Fruit fly (Drosophila melanogaster): ENCODE results near the gene lsn.

Gene lsn

dm6 chr3R:21870158-21870971 is 5.4 kb downstream of the lsn start, which contains the start of gene CG31431 (continued):
- peak; percentile 97 for TF ChIP-seq gsb (GFP tag; IDR thresholded peaks at IDR 0.05)
- TF ChIP-seq Dll (GFP tag; IDR thresholded peaks at IDR 0.05; ENCODE audit: partially characterized antibody) = no peak
- TF ChIP-seq kay (GFP tag; optimal IDR thresholded peaks at IDR 0.05) = peak; percentile 95
- peak; percentile 88 for TF ChIP-seq Neu2 (GFP tag; optimal IDR thresholded peaks at IDR 0.05; ENCODE audit: borderline replicate concordance)
- peak; percentile 95 for TF ChIP-seq B-H1 (GFP tag; IDR thresholded peaks at IDR 0.05)
- peak; percentile 98 for TF ChIP-seq ranshi (GFP tag; IDR thresholded peaks at IDR 0.05)
- TF ChIP-seq D (optimal IDR thresholded peaks at IDR 0.05) = no peak
- TF ChIP-seq D (GFP tag; optimal IDR thresholded peaks at IDR 0.05) = peak; percentile 94
- TF ChIP-seq CTCF (GFP tag; optimal IDR thresholded peaks at IDR 0.05) = peak; percentile 58
- peak; percentile 83 for TF ChIP-seq ftz-f1 (GFP tag; optimal IDR thresholded peaks at IDR 0.05)
- peak; percentile 98 for TF ChIP-seq BtbVII (GFP tag; optimal IDR thresholded peaks at IDR 0.05)
- peak; percentile 97 for TF ChIP-seq CG17361 (GFP tag; IDR thresholded peaks at IDR 0.05)
- TF ChIP-seq CG11456 (GFP tag; IDR thresholded peaks at IDR 0.05) = peak; percentile 98
- TF ChIP-seq az2 (GFP tag; optimal IDR thresholded peaks at IDR 0.05) = peak; percentile 97
- peak; percentile 73 for TF ChIP-seq CG7745 (tag; optimal IDR thresholded peaks at IDR 0.05)
- TF ChIP-seq otp (GFP tag; IDR thresholded peaks at IDR 0.05) = peak; percentile 95
- peak; percentile 95 for TF ChIP-seq gce (GFP tag; IDR thresholded peaks at IDR 0.05)
- peak; percentile 79 for TF ChIP-seq Lim3 (GFP tag; IDR thresholded peaks at IDR 0.05)
- peak; percentile 97 for TF ChIP-seq dpn (GFP tag; optimal IDR thresholded peaks at IDR 0.05)
- peak; percentile 94 for TF ChIP-seq CG18764 (GFP tag; optimal IDR thresholded peaks at IDR 0.05)
- TF ChIP-seq fd96Cb (tag; optimal IDR thresholded peaks at IDR 0.05) = peak; percentile 96
- TF ChIP-seq CG10366 (GFP tag; IDR thresholded peaks at IDR 0.05) = peak; percentile 97
- TF ChIP-seq Hr3 (GFP tag; optimal IDR thresholded peaks at IDR 0.05) = peak; percentile 94
- TF ChIP-seq Fer1 (GFP tag; optimal IDR thresholded peaks at IDR 0.05) = peak; percentile 98
- peak; percentile 98 for TF ChIP-seq CG1603 (tag; optimal IDR thresholded peaks at IDR 0.05)
- peak; percentile 98 for TF ChIP-seq mirr (GFP tag; optimal IDR thresholded peaks at IDR 0.05)
- TF ChIP-seq CoRest (tag; optimal IDR thresholded peaks at IDR 0.05) = peak; percentile 97
- TF ChIP-seq CG11560 (tag; IDR thresholded peaks at IDR 0.05) = peak; percentile 90
- TF ChIP-seq crc (GFP tag; optimal IDR thresholded peaks at IDR 0.05) = peak; percentile 97
- peak; percentile 98 for TF ChIP-seq nmo (GFP tag; optimal IDR thresholded peaks at IDR 0.05)
- peak; percentile 15 for TF ChIP-seq gfzf (GFP tag; optimal IDR thresholded peaks at IDR 0.05)
- peak; percentile 78 for TF ChIP-seq CG15073 (GFP tag; optimal IDR thresholded peaks at IDR 0.05)
- no peak for TF ChIP-seq br (optimal IDR thresholded peaks at IDR 0.05)
- peak; percentile 96 for TF ChIP-seq cas (GFP tag; IDR thresholded peaks at IDR 0.05)
- TF ChIP-seq NC2β (GFP tag; optimal IDR thresholded peaks at IDR 0.05) = peak; percentile 97
- TF ChIP-seq CG12236 (GFP tag; optimal IDR thresholded peaks at IDR 0.05) = peak; percentile 93
- TF ChIP-seq CG9609 (GFP tag; optimal IDR thresholded peaks at IDR 0.05) = peak; percentile 97
- TF ChIP-seq esg (GFP tag; conservative IDR thresholded peaks at IDR 0.05) = peak; percentile 96
- TF ChIP-seq CG18599 (GFP tag; optimal IDR thresholded peaks at IDR 0.05) = peak; percentile 99
- peak; percentile 99 for TF ChIP-seq grn (GFP tag; optimal IDR thresholded peaks at IDR 0.05)
- TF ChIP-seq CG17186 (GFP tag; optimal IDR thresholded peaks at IDR 0.05) = peak; percentile 75
- TF ChIP-seq CG34422 (GFP tag; IDR thresholded peaks at IDR 0.05) = peak; percentile 98
- TF ChIP-seq CG12744 (GFP tag; optimal IDR thresholded peaks at IDR 0.05) = peak; percentile 95
- peak; percentile 98 for TF ChIP-seq CHES-1-like (GFP tag; optimal IDR thresholded peaks at IDR 0.05)
- no peak for TF ChIP-seq Scr (GFP tag; IDR thresholded peaks at IDR 0.05; ENCODE audit: partially characterized antibody)
- TF ChIP-seq Xrp1 (GFP tag; IDR thresholded peaks at IDR 0.05) = peak; percentile 97
- peak; percentile 98 for TF ChIP-seq dysf (GFP tag; IDR thresholded peaks at IDR 0.05)
- TF ChIP-seq CG32767 (GFP tag; IDR thresholded peaks at IDR 0.05) = peak; percentile 92
- TF ChIP-seq hkb (optimal IDR thresholded peaks at IDR 0.05) = no peak
- TF ChIP-seq hkb (GFP tag; IDR thresholded peaks at IDR 0.05) = peak; percentile 98
- peak; percentile 88 for TF ChIP-seq CG1024 (GFP tag; IDR thresholded peaks at IDR 0.05)
- TF ChIP-seq Aef1 (GFP tag; IDR thresholded peaks at IDR 0.05) = peak; percentile 97
